Worm (Caenorhabditis elegans) whole organism, L4 larva: ENCODE data around the gene spp-2.
A peak's percentile ranks its signal among the peaks of the same experiment; 100 is the strongest.

Source experiments
- F26F4.8 ChIP-seq: fragments of 200-800 bp; sonication (Bioruptor generic); conservative IDR thresholded peaks from 2 replicates; pipeline ENCODE4 v1.3.6; 2022; ENCODE audit warnings: missing genetic modification characterization, missing compliant biosample characterization
- T20F7.1 ChIP-seq: fragments of 200-800 bp; sonication (Bioruptor generic); optimal IDR thresholded peaks from 2 replicates; lab custom pipeline; 2018; ENCODE audit warnings: mild to moderate bottlenecking, missing genetic modification characterization, missing compliant biosample characterization
- Y105C5A.15 ChIP-seq: fragments of 200-800 bp; sonication (Bioruptor generic); IDR thresholded peaks from 2 replicates; pipeline ENCODE4 v1.3.6; 2022; ENCODE audit warnings: missing genetic modification characterization, missing compliant biosample characterization
- Y48G9A.11 ChIP-seq: fragments of 200-800 bp; sonication (Bioruptor generic); IDR thresholded peaks from 2 replicates; pipeline ENCODE4 v1.3.6; 2022; ENCODE audit warnings: missing genetic modification reagents, missing genetic modification characterization, missing compliant biosample characterization
- aly-2 ChIP-seq: sonication (generic microtip); optimal IDR thresholded peaks from 2 replicates; lab custom pipeline; 2018; ENCODE audit warnings: missing biosample characterization, missing genetic modification characterization
- arid-1 ChIP-seq: fragments of 200-800 bp; sonication (Bioruptor generic); conservative IDR thresholded peaks from 2 replicates; pipeline ENCODE4 v1.3.6; 2022; ENCODE audit warnings: missing genetic modification reagents, missing genetic modification characterization, missing compliant biosample characterization
- attf-4 ChIP-seq: sonication (generic microtip); optimal IDR thresholded peaks from 3 replicates; lab custom pipeline; 2017; ENCODE audit warnings: missing biosample characterization, missing genetic modification characterization
- ceh-44 ChIP-seq: fragments of 200-800 bp; sonication (Bioruptor generic); IDR thresholded peaks from 2 replicates; pipeline ENCODE4 v1.3.6; 2022; ENCODE audit warnings: missing genetic modification reagents, missing genetic modification characterization, missing compliant biosample characterization
- ces-1 ChIP-seq: fragments of 150-350 bp; sonication (generic microtip); optimal IDR thresholded peaks from 4 replicates; lab custom pipeline; 2014; ENCODE audit warnings: missing biosample characterization, missing genetic modification reagents, missing genetic modification characterization
- cey-2 ChIP-seq: sonication (generic microtip); optimal IDR thresholded peaks from 3 replicates; lab custom pipeline; 2017; ENCODE audit warnings: missing genetic modification characterization, mild to moderate bottlenecking, missing compliant biosample characterization, antibody characterized with exemption, borderline replicate concordance; ENCODE audit not compliant: insufficient read depth
- daf-12 ChIP-seq: fragments of 150-350 bp; optimal IDR thresholded peaks from 2 replicates; lab custom pipeline; 2014; ENCODE audit warnings: missing biosample characterization, missing genetic modification reagents, missing genetic modification characterization
- daf-16 ChIP-seq, 3 experiments: sonication (generic microtip); optimal IDR thresholded peaks; 2 replicates each; lab custom pipeline; 2016 to 2017; ENCODE audit warnings: missing genetic modification characterization in 3 of 3, missing genetic modification reagents in 3 of 3, mild to moderate bottlenecking in 2 of 3, missing compliant biosample characterization in 2 of 3, missing biosample characterization in 1 of 3, moderate library complexity in 1 of 3
- daf-19 ChIP-seq: fragments of 200-800 bp; sonication (Bioruptor generic); conservative IDR thresholded peaks from 2 replicates; pipeline ENCODE4 v1.3.6; 2022; ENCODE audit warnings: missing genetic modification characterization, missing compliant biosample characterization
- daf-8 ChIP-seq: fragments of 200-800 bp; sonication (Bioruptor generic); IDR thresholded peaks from 2 replicates; pipeline ENCODE4 v1.3.6; 2022; ENCODE audit warnings: missing genetic modification characterization, missing compliant biosample characterization
- dmd-9 ChIP-seq: fragments of 200-800 bp; sonication (Bioruptor generic); IDR thresholded peaks from 2 replicates; pipeline ENCODE4 v1.3.6; 2022; ENCODE audit warnings: missing genetic modification reagents, missing genetic modification characterization, missing compliant biosample characterization
- duxl-1 ChIP-seq: sonication (generic microtip); optimal IDR thresholded peaks from 2 replicates; lab custom pipeline; 2016; ENCODE audit warnings: mild to moderate bottlenecking, missing genetic modification characterization, moderate library complexity, missing compliant biosample characterization; ENCODE audit not compliant: poor library complexity
- egl-43 ChIP-seq: fragments of 200-800 bp; sonication (Bioruptor generic); IDR thresholded peaks from 2 replicates; pipeline ENCODE4 v1.3.6; 2022; ENCODE audit warnings: missing genetic modification reagents, missing genetic modification characterization, missing compliant biosample characterization
- gei-8 ChIP-seq: fragments of 200-800 bp; sonication (Bioruptor generic); optimal IDR thresholded peaks from 2 replicates; lab custom pipeline; 2018; ENCODE audit warnings: mild to moderate bottlenecking, missing genetic modification characterization, missing compliant biosample characterization
- hif-1 ChIP-seq, 2 experiments: sonication (generic microtip); optimal IDR thresholded peaks; 2 replicates each; lab custom pipeline; 2016 to 2017; ENCODE audit warnings: missing compliant biosample characterization in 2 of 2, missing genetic modification characterization in 2 of 2, missing genetic modification reagents in 2 of 2, missing genotype in 2 of 2, mild to moderate bottlenecking in 1 of 2
- hlh-30 ChIP-seq: sonication (generic microtip); optimal IDR thresholded peaks from 2 replicates; lab custom pipeline; 2017; ENCODE audit warnings: antibody characterized with exemption, mild to moderate bottlenecking, missing genetic modification characterization, missing compliant biosample characterization; ENCODE audit not compliant: insufficient read depth
- hmg-1.1 ChIP-seq: fragments of 200-800 bp; sonication (Bioruptor generic); IDR thresholded peaks from 2 replicates; pipeline ENCODE4 v1.3.6; 2022; ENCODE audit warnings: missing genetic modification reagents, missing genetic modification characterization, missing compliant biosample characterization
- lin-1 ChIP-seq: fragments of 200-800 bp; sonication (Bioruptor generic); IDR thresholded peaks from 2 replicates; pipeline ENCODE4 v1.3.6; 2022; ENCODE audit warnings: missing genetic modification reagents, missing genetic modification characterization, missing compliant biosample characterization
- lin-29 ChIP-seq: fragments of 200-800 bp; sonication (Bioruptor generic); IDR thresholded peaks from 2 replicates; pipeline ENCODE4 v1.3.6; 2022; ENCODE audit warnings: missing genetic modification reagents, missing genetic modification characterization, missing compliant biosample characterization
- lin-38 ChIP-seq: fragments of 200-800 bp; sonication (Bioruptor generic); IDR thresholded peaks from 2 replicates; pipeline ENCODE4 v1.3.6; 2022; ENCODE audit warnings: missing genetic modification reagents, missing genetic modification characterization, missing compliant biosample characterization
- lir-3 ChIP-seq: sonication (generic microtip); optimal IDR thresholded peaks from 2 replicates; lab custom pipeline; 2016; ENCODE audit warnings: mild to moderate bottlenecking, missing genetic modification characterization, missing compliant biosample characterization
- lsy-2 ChIP-seq, 2 experiments: fragments of 150-350 bp in 1 of 2; sonication (generic microtip) in 1 of 2; optimal IDR thresholded peaks; 2 replicates each; lab custom pipeline; 2014 to 2017; ENCODE audit warnings: missing biosample characterization in 2 of 2, missing genetic modification characterization in 2 of 2
- mdt-29 ChIP-seq: fragments of 200-800 bp; sonication (Bioruptor generic); IDR thresholded peaks from 2 replicates; pipeline ENCODE4 v1.3.6; 2022; ENCODE audit warnings: missing genetic modification reagents, missing genetic modification characterization, missing compliant biosample characterization
- mes-2 ChIP-seq: sonication (generic microtip); optimal IDR thresholded peaks from 2 replicates; lab custom pipeline; 2016; ENCODE audit warnings: missing genotype, mild to moderate bottlenecking, missing genetic modification characterization, missing compliant biosample characterization; ENCODE audit not compliant: poor library complexity, severe bottlenecking
- mxl-3 ChIP-seq: fragments of 200-800 bp; sonication (Bioruptor generic); optimal IDR thresholded peaks from 2 replicates; lab custom pipeline; 2018; ENCODE audit warnings: mild to moderate bottlenecking, missing genetic modification characterization, missing compliant biosample characterization
- nhr-10 ChIP-seq: fragments of 150-350 bp; optimal IDR thresholded peaks from 2 replicates; lab custom pipeline; 2014; ENCODE audit warnings: missing biosample characterization, missing genetic modification characterization
- nhr-11 ChIP-seq: fragments of 150-350 bp; optimal IDR thresholded peaks from 2 replicates; lab custom pipeline; 2014; ENCODE audit warnings: missing biosample characterization, missing genetic modification characterization
- nhr-237 ChIP-seq: sonication (generic microtip); optimal IDR thresholded peaks from 2 replicates; lab custom pipeline; 2017; ENCODE audit warnings: missing biosample characterization, missing genetic modification characterization
- nhr-25 ChIP-seq: sonication (generic microtip); optimal IDR thresholded peaks from 2 replicates; lab custom pipeline; 2017; ENCODE audit warnings: missing genetic modification characterization, mild to moderate bottlenecking, missing compliant biosample characterization, antibody characterized with exemption, moderate library complexity, borderline replicate concordance; ENCODE audit not compliant: insufficient read depth
- nhr-28 ChIP-seq: fragments of 150-350 bp; optimal IDR thresholded peaks from 2 replicates; lab custom pipeline; 2014; ENCODE audit warnings: missing biosample characterization, missing genetic modification characterization
- nhr-42 ChIP-seq: fragments of 200-800 bp; sonication (Bioruptor generic); IDR thresholded peaks from 2 replicates; pipeline ENCODE4 v1.3.6; 2022; ENCODE audit warnings: missing genetic modification characterization, missing compliant biosample characterization
- nhr-48 ChIP-seq: sonication (generic microtip); optimal IDR thresholded peaks from 2 replicates; lab custom pipeline; 2016; ENCODE audit warnings: mild to moderate bottlenecking, missing genetic modification characterization, missing compliant biosample characterization
- nhr-77 ChIP-seq: fragments of 150-350 bp; optimal IDR thresholded peaks from 2 replicates; lab custom pipeline; 2014; ENCODE audit warnings: missing biosample characterization, missing genetic modification characterization
- pha-4 ChIP-seq, 2 experiments: fragments of 150-350 bp in 1 of 2; fragments of 200-800 bp in 1 of 2; sonication (Bioruptor generic) in 1 of 2; IDR thresholded peaks in 1 of 2; optimal IDR thresholded peaks in 1 of 2; 2 replicates each; pipeline versions ENCODE4 v1.3.6 to Lab custom; 2014 to 2022; ENCODE audit warnings: missing genetic modification characterization in 2 of 2, missing genetic modification reagents in 2 of 2, missing biosample characterization in 1 of 2, missing compliant biosample characterization in 1 of 2
- snpc-4 ChIP-seq: fragments of 150-350 bp; optimal IDR thresholded peaks from 2 replicates; lab custom pipeline; 2014; ENCODE audit warnings: missing biosample characterization, missing genetic modification characterization
- spr-3 ChIP-seq: fragments of 200-800 bp; sonication (Bioruptor generic); optimal IDR thresholded peaks from 2 replicates; lab custom pipeline; 2018; ENCODE audit warnings: mild to moderate bottlenecking, missing genetic modification characterization, missing compliant biosample characterization
- tag-97 ChIP-seq: fragments of 200-800 bp; sonication (Bioruptor generic); IDR thresholded peaks from 2 replicates; pipeline ENCODE4 v1.3.6; 2022; ENCODE audit warnings: missing genetic modification characterization, missing compliant biosample characterization
- tra-1 ChIP-seq: fragments of 200-800 bp; sonication (Bioruptor generic); IDR thresholded peaks from 2 replicates; pipeline ENCODE4 v1.3.6; 2022; ENCODE audit warnings: missing genetic modification reagents, missing genetic modification characterization, missing compliant biosample characterization
- zfp-3 ChIP-seq: fragments of 200-800 bp; sonication (Bioruptor generic); conservative IDR thresholded peaks from 2 replicates; pipeline ENCODE4 v1.3.6; 2022; ENCODE audit warnings: missing genetic modification reagents, missing genetic modification characterization, missing compliant biosample characterization
- ztf-11 ChIP-seq: fragments of 150-350 bp; optimal IDR thresholded peaks from 2 replicates; lab custom pipeline; 2014; ENCODE audit warnings: missing biosample characterization, missing genetic modification characterization

spp-2 gene

ce11 chrX:7323604-7324003, 7.0 kb upstream of the spp-2 start (continued):
- TF ChIP-seq F26F4.8 (GFP tag; lab: Robert Waterston, UW) (peak; percentile 76), nhr-77 (no peak), mes-2 (tag; lab: Kevin White, UChicago) (peak; percentile 42), daf-19 (GFP tag; lab: Robert Waterston, UW) (peak; percentile 87), nhr-25 (tag; lab: Kevin White, UChicago) (no peak), snpc-4 (tag; lab: Kevin White, UChicago) (no peak), attf-4 (no peak), arid-1 (GFP tag; lab: Robert Waterston, UW) (peak; percentile 77), nhr-237 (tag; lab: Kevin White, UChicago) (no peak), hif-1 (tag; optimal IDR thresholded peaks at IDR 0.05; lab: Kevin White, UChicago) (peak in 1 of 2 experiments; percentile 13), lin-38 (GFP tag; lab: Robert Waterston, UW) (peak; percentile 69), lin-29 (GFP tag; lab: Robert Waterston, UW) (no peak), T20F7.1 (peak; percentile 28), nhr-28 (tag; lab: Kevin White, UChicago) (peak; percentile 5), daf-12 (no peak), aly-2 (tag; lab: Kevin White, UChicago) (no peak), duxl-1 (tag; lab: Kevin White, UChicago) (peak; percentile 20), egl-43 (GFP tag; lab: Robert Waterston, UW) (no peak), zfp-3 (no peak), spr-3 (GFP tag; lab: Kevin White, UChicago) (no peak), Y105C5A.15 (GFP tag; lab: Robert Waterston, UW) (peak; percentile 82; the same call in 1 of the 2 replicates)

ce11 chrX:7322323-7322722, 5.7 kb upstream of the spp-2 start, which contains the start of gene T08A9.13:
Gene T08A9.13 (minus strand): TSS chrX:7322423.
- TF ChIP-seq nhr-42 (GFP tag; lab: Robert Waterston, UW) (no peak), pha-4 (GFP tag; IDR thresholded peaks at IDR 0.05; lab: Robert Waterston, UW) (no peak), pha-4 (tag; optimal IDR thresholded peaks at IDR 0.05; lab: Kevin White, UChicago) (no peak), lin-38 (GFP tag; lab: Robert Waterston, UW) (no peak), daf-8 (GFP tag; lab: Robert Waterston, UW) (no peak), ces-1 (GFP tag; lab: Kevin White, UChicago) (no peak), lsy-2 (tag; optimal IDR thresholded peaks at IDR 0.05; lab: Kevin White, UChicago) (no peak), gei-8 (GFP tag; lab: Kevin White, UChicago) (no peak), ceh-44 (GFP tag; lab: Robert Waterston, UW) (no peak), hmg-1.1 (GFP tag; lab: Robert Waterston, UW) (no peak), tag-97 (GFP tag; lab: Robert Waterston, UW) (no peak), Y48G9A.11 (GFP tag; lab: Robert Waterston, UW) (no peak), mdt-29 (GFP tag; lab: Robert Waterston, UW) (no peak), lir-3 (no peak), dmd-9 (no peak), ztf-11 (tag; lab: Kevin White, UChicago) (no peak)

ce11 chrX:7320115-7320711, 3.6 kb upstream of the spp-2 start, which contains the start of gene spp-5:
Gene spp-5 (minus strand): TSS chrX:7320354.
- TF ChIP-seq T20F7.1 (peak; percentile 55), nhr-48 (tag; lab: Kevin White, UChicago) (peak; percentile 23), daf-16 (GFP tag; optimal IDR thresholded peaks at IDR 0.05; lab: Kevin White, UChicago) (no peak), daf-16 (tag; optimal IDR thresholded peaks at IDR 0.05; lab: Kevin White, UChicago) (peak; percentile 95), hmg-1.1 (GFP tag; lab: Robert Waterston, UW) (no peak), lin-1 (0 out of 2 replicates have a peak, but pooled peaks have one; percentile 12), ceh-44 (GFP tag; lab: Robert Waterston, UW) (no peak), nhr-77 (peak; percentile 92), tra-1 (GFP tag; lab: Robert Waterston, UW) (peak; percentile 83), gei-8 (GFP tag; lab: Kevin White, UChicago) (no peak), nhr-10 (tag; lab: Kevin White, UChicago) (peak; percentile 12), nhr-11 (tag; lab: Kevin White, UChicago) (no peak), dmd-9 (no peak), mxl-3 (GFP tag; lab: Kevin White, UChicago) (peak; percentile 77), cey-2 (tag; lab: Kevin White, UChicago) (no peak), arid-1 (GFP tag; lab: Robert Waterston, UW) (no peak), hlh-30 (tag; lab: Kevin White, UChicago) (peak; percentile 53), attf-4 (no peak)
